Worm (Caenorhabditis elegans) whole organism, L1 larva: ENCODE data around the gene srd-47.

Experiments
- C04F5.9 ChIP-seq: sonication (generic microtip); optimal IDR thresholded peaks from 2 replicates; lab custom pipeline; 2016; ENCODE audit warnings: missing genetic modification characterization, missing compliant biosample characterization
- C16A3.4 ChIP-seq: fragments of 150-350 bp; optimal IDR thresholded peaks from 2 replicates; lab custom pipeline; 2014; ENCODE audit warnings: missing biosample characterization, missing genetic modification characterization
- C34B4.2 ChIP-seq: sonication (generic microtip); optimal IDR thresholded peaks from 2 replicates; lab custom pipeline; 2017; ENCODE audit warnings: mild to moderate bottlenecking, missing genetic modification characterization, missing compliant biosample characterization
- F16B12.6 ChIP-seq: fragments of 150-350 bp; optimal IDR thresholded peaks from 2 replicates; lab custom pipeline; 2014; ENCODE audit warnings: missing biosample characterization, missing genetic modification characterization
- Y116A8C.19 ChIP-seq: sonication (generic microtip); optimal IDR thresholded peaks from 2 replicates; lab custom pipeline; 2016; ENCODE audit warnings: missing compliant biosample characterization, missing genetic modification characterization, borderline replicate concordance
- aly-2 ChIP-seq: fragments of 150-350 bp; optimal IDR thresholded peaks from 2 replicates; lab custom pipeline; 2014; ENCODE audit warnings: missing biosample characterization, missing genetic modification characterization
- blmp-1 ChIP-seq: fragments of 150-350 bp; optimal IDR thresholded peaks from 2 replicates; lab custom pipeline; 2014; ENCODE audit warnings: missing biosample characterization, missing genetic modification characterization
- ceh-88 ChIP-seq: fragments of 200-800 bp; sonication (Bioruptor generic); IDR thresholded peaks from 2 replicates; pipeline ENCODE4 v1.3.6; 2022; ENCODE audit warnings: missing genetic modification characterization, missing compliant biosample characterization
- ces-1 ChIP-seq: fragments of 150-350 bp; optimal IDR thresholded peaks from 2 replicates; lab custom pipeline; 2014; ENCODE audit warnings: missing biosample characterization, missing genetic modification reagents, missing genetic modification characterization
- dpl-1 ChIP-seq, 3 experiments: fragments of 150-350 bp in 2 of 3; sonication (generic microtip) in 1 of 3; optimal IDR thresholded peaks; 2 replicates each; lab custom pipeline; 2014 to 2017; ENCODE audit warnings: missing biosample characterization in 3 of 3, missing genetic modification characterization in 3 of 3, missing genetic modification reagents in 3 of 3
- egl-13 ChIP-seq: sonication (generic microtip); optimal IDR thresholded peaks from 2 replicates; lab custom pipeline; 2016; ENCODE audit warnings: missing genotype, missing genetic modification reagents, missing genetic modification characterization, missing compliant biosample characterization
- elt-2 ChIP-seq: sonication (generic microtip); optimal IDR thresholded peaks from 2 replicates; lab custom pipeline; 2016; ENCODE audit warnings: missing genetic modification characterization, mild to moderate bottlenecking, inconsistent platforms, missing compliant biosample characterization, missing genetic modification reagents
- fkh-10 ChIP-seq: sonication (generic microtip); optimal IDR thresholded peaks from 2 replicates; lab custom pipeline; 2017; ENCODE audit warnings: missing biosample characterization, missing genetic modification reagents, missing genetic modification characterization
- fkh-8 ChIP-seq: sonication (generic microtip); optimal IDR thresholded peaks from 2 replicates; lab custom pipeline; 2016; ENCODE audit warnings: mild to moderate bottlenecking, missing genetic modification characterization, missing compliant biosample characterization
- hlh-17 ChIP-seq: fragments of 200-800 bp; sonication (Bioruptor generic); optimal IDR thresholded peaks from 2 replicates; lab custom pipeline; 2018; ENCODE audit warnings: missing genetic modification characterization, mild to moderate bottlenecking, missing compliant biosample characterization, moderate library complexity, borderline replicate concordance
- hlh-4 ChIP-seq: sonication (generic microtip); optimal IDR thresholded peaks from 2 replicates; lab custom pipeline; 2016; ENCODE audit warnings: mild to moderate bottlenecking, missing genetic modification characterization, missing compliant biosample characterization
- irx-1 ChIP-seq: sonication (generic microtip); optimal IDR thresholded peaks from 2 replicates; lab custom pipeline; 2016; ENCODE audit warnings: missing genetic modification characterization, missing compliant biosample characterization
- lin-14 ChIP-seq: fragments of 200-800 bp; sonication (Bioruptor generic); optimal IDR thresholded peaks from 2 replicates; lab custom pipeline; 2018; ENCODE audit warnings: mild to moderate bottlenecking, missing genetic modification characterization, moderate library complexity, missing compliant biosample characterization
- lin-35 ChIP-seq, 2 experiments: fragments of 150-350 bp; optimal IDR thresholded peaks; 2 replicates each; lab custom pipeline; 2014; ENCODE audit warnings: missing biosample characterization in 2 of 2, missing genetic modification characterization in 2 of 2, missing genetic modification reagents in 2 of 2
- lin-39 ChIP-seq: fragments of 150-350 bp; optimal IDR thresholded peaks from 2 replicates; lab custom pipeline; 2014; ENCODE audit warnings: missing biosample characterization, missing genetic modification reagents, missing genetic modification characterization
- mab-9 ChIP-seq: fragments of 200-800 bp; sonication (Bioruptor generic); IDR thresholded peaks from 2 replicates; pipeline ENCODE4 v1.3.6; 2022; ENCODE audit warnings: missing genetic modification reagents, missing genetic modification characterization, missing compliant biosample characterization
- mdl-1 ChIP-seq, 2 experiments: fragments of 150-350 bp; optimal IDR thresholded peaks; 2 replicates each; lab custom pipeline; 2014 to 2017; ENCODE audit warnings: missing biosample characterization in 2 of 2, missing genetic modification characterization in 2 of 2, inconsistent platforms in 1 of 2
- mef-2 ChIP-seq: fragments of 150-350 bp; optimal IDR thresholded peaks from 2 replicates; lab custom pipeline; 2014; ENCODE audit warnings: missing biosample characterization, missing genetic modification characterization
- nhr-19 ChIP-seq: fragments of 200-800 bp; sonication (Bioruptor generic); conservative IDR thresholded peaks from 2 replicates; pipeline ENCODE4 v1.3.6; 2022; ENCODE audit warnings: missing genetic modification characterization, missing compliant biosample characterization
- nhr-237 ChIP-seq: fragments of 150-350 bp; optimal IDR thresholded peaks from 2 replicates; lab custom pipeline; 2014; ENCODE audit warnings: missing biosample characterization, missing genetic modification characterization
- nhr-47 ChIP-seq: sonication (generic microtip); optimal IDR thresholded peaks from 2 replicates; lab custom pipeline; 2016; ENCODE audit warnings: mild to moderate bottlenecking, missing genetic modification characterization, moderate library complexity, missing compliant biosample characterization
- nhr-76 ChIP-seq: sonication (generic microtip); optimal IDR thresholded peaks from 2 replicates; lab custom pipeline; 2017; ENCODE audit warnings: missing biosample characterization, missing genetic modification characterization
- nhr-77 ChIP-seq: fragments of 150-350 bp; optimal IDR thresholded peaks from 2 replicates; lab custom pipeline; 2014; ENCODE audit warnings: missing biosample characterization, missing genetic modification characterization
- pag-3 ChIP-seq: sonication (generic microtip); optimal IDR thresholded peaks from 2 replicates; lab custom pipeline; 2017; ENCODE audit warnings: missing genetic modification characterization, mild to moderate bottlenecking, missing compliant biosample characterization, antibody characterized with exemption, borderline replicate concordance; ENCODE audit not compliant: insufficient read depth
- pax-3 ChIP-seq: fragments of 200-800 bp; sonication (Bioruptor generic); optimal IDR thresholded peaks from 2 replicates; lab custom pipeline; 2018; ENCODE audit warnings: mild to moderate bottlenecking, missing genetic modification characterization, moderate library complexity, missing compliant biosample characterization
- skn-1 ChIP-seq: fragments of 150-350 bp; optimal IDR thresholded peaks from 2 replicates; lab custom pipeline; 2014; ENCODE audit warnings: missing biosample characterization, missing genetic modification characterization
- snu-23 ChIP-seq: sonication (generic microtip); optimal IDR thresholded peaks from 2 replicates; lab custom pipeline; 2016; ENCODE audit warnings: missing genetic modification characterization, missing compliant biosample characterization
- tlp-1 ChIP-seq: fragments of 150-350 bp; optimal IDR thresholded peaks from 2 replicates; lab custom pipeline; 2014; ENCODE audit warnings: missing biosample characterization, missing genetic modification characterization
- unc-30 ChIP-seq: sonication (generic microtip); optimal IDR thresholded peaks from 2 replicates; lab custom pipeline; 2017; ENCODE audit warnings: missing biosample characterization, missing genetic modification characterization
- unc-62 ChIP-seq: fragments of 150-350 bp; optimal IDR thresholded peaks from 2 replicates; lab custom pipeline; 2014; ENCODE audit warnings: missing biosample characterization, missing genetic modification reagents, missing genetic modification characterization
- unc-86 ChIP-seq: sonication (generic microtip); optimal IDR thresholded peaks from 2 replicates; lab custom pipeline; 2016; ENCODE audit warnings: missing genetic modification characterization, missing compliant biosample characterization
- unc-98 ChIP-seq: fragments of 200-800 bp; sonication (Bioruptor generic); IDR thresholded peaks from 2 replicates; pipeline ENCODE4 v1.3.6; 2022; ENCODE audit warnings: missing genetic modification characterization, missing compliant biosample characterization
- vab-15 ChIP-seq: sonication (generic microtip); optimal IDR thresholded peaks from 2 replicates; lab custom pipeline; 2017; ENCODE audit warnings: missing genotype, mild to moderate bottlenecking, missing genetic modification characterization, missing compliant biosample characterization
- ztf-11 ChIP-seq, 2 experiments: sonication (generic microtip); optimal IDR thresholded peaks; 2 replicates each; lab custom pipeline; 2016 to 2017; ENCODE audit warnings: missing genetic modification characterization in 2 of 2, missing biosample characterization in 1 of 2, missing compliant biosample characterization in 1 of 2

Gene srd-47

ce11 chrX:12317560-12317959 lies 15.9 kb upstream of the srd-47 start:
- TF ChIP-seq ztf-11 (tag; optimal IDR thresholded peaks at IDR 0.05; lab: Kevin White, UChicago) (no peak), Y116A8C.19 (tag; lab: Kevin White, UChicago) (no peak), mab-9 (GFP tag; lab: Robert Waterston, UW) (no peak), blmp-1 (tag; lab: Kevin White, UChicago) (no peak), unc-30 (tag; lab: Kevin White, UChicago) (no peak), nhr-19 (no peak), nhr-47 (no peak), snu-23 (GFP tag; lab: Kevin White, UChicago) (no peak), lin-14 (GFP tag; lab: Kevin White, UChicago) (no peak), mdl-1 (tag; optimal IDR thresholded peaks at IDR 0.05; lab: Kevin White, UChicago) (no peak), unc-98 (GFP tag; lab: Robert Waterston, UW) (no peak), lin-35 (GFP tag; optimal IDR thresholded peaks at IDR 0.05; lab: Kevin White, UChicago) (no peak), C34B4.2 (no peak), unc-62 (GFP tag; lab: Kevin White, UChicago) (no peak)

ce11 chrX:12320737-12321136 lies 12.7 kb upstream of the srd-47 start, which contains the start of gene ceh-40:
ceh-40 (minus strand) TSS chrX:12320777.
- TF ChIP-seq pax-3 (tag; lab: Kevin White, UChicago): no peak
- TF ChIP-seq C16A3.4 (tag; lab: Kevin White, UChicago): no peak
- no peak for TF ChIP-seq ztf-11 (tag; optimal IDR thresholded peaks at IDR 0.05; lab: Kevin White, UChicago)
- no peak for TF ChIP-seq nhr-77 (tag; lab: Kevin White, UChicago)
- TF ChIP-seq dpl-1 (GFP tag; optimal IDR thresholded peaks at IDR 0.05; lab: Kevin White, UChicago): no peak
- no peak for TF ChIP-seq egl-13 (tag; lab: Kevin White, UChicago)
- no peak for TF ChIP-seq irx-1
- TF ChIP-seq mef-2: no peak
- TF ChIP-seq ces-1: no peak
- TF ChIP-seq C04F5.9 (tag; lab: Kevin White, UChicago): no peak
- no peak for TF ChIP-seq hlh-17
- no peak for TF ChIP-seq unc-62 (GFP tag; lab: Kevin White, UChicago)
- TF ChIP-seq fkh-10 (GFP tag; lab: Kevin White, UChicago): no peak
- no peak for TF ChIP-seq F16B12.6 (tag; lab: Kevin White, UChicago)
- no peak for TF ChIP-seq elt-2 (tag; lab: Kevin White, UChicago)
- TF ChIP-seq Y116A8C.19 (tag; lab: Kevin White, UChicago): no peak
- TF ChIP-seq, all 84 proteins: peak for 0

- TF ChIP-seq lin-39 (tag; lab: Kevin White, UChicago) (no peak), tlp-1 (tag; lab: Kevin White, UChicago) (no peak)
- TF ChIP-seq, all 84 proteins: peak for 0
Observed at ce11 chrX:12321357-12321756, 12.1 kb upstream of the srd-47 start, which contains the start of gene F17A2.13. F17A2.13 (plus strand) TSS chrX:12321657.

DNA sequence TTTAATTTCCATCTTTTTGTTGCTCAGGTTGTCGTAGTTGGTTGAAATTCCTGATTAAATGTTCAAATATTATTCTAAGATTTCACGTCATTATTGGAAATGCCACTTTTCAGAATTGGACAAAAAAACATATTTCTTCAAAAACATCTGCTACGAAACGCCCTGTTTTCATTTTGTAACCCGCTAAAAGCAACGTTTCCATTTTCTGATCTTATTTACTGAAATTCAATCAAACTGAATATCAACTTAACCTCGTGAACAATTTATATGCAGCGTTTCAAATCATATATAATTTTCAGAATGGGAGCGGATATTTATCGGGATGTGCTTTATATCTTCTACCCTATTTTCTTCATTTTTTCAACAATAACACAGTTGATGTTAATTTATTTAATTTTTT lies 10.0 kb upstream of the srd-47 start, which contains the start of gene srd-40:
TSS of gene srd-40 (plus strand) at position 301 of the 400 bp plus-strand sequence.
- TF ChIP-seq hlh-4 (tag; lab: Kevin White, UChicago) (peak; percentile 19), fkh-8 (peak; percentile 44), pag-3 (tag; lab: Kevin White, UChicago) (no peak), pax-3 (tag; lab: Kevin White, UChicago) (no peak), C04F5.9 (tag; lab: Kevin White, UChicago) (no peak)
- TF ChIP-seq, all 84 proteins: peak for 2

DNA sequence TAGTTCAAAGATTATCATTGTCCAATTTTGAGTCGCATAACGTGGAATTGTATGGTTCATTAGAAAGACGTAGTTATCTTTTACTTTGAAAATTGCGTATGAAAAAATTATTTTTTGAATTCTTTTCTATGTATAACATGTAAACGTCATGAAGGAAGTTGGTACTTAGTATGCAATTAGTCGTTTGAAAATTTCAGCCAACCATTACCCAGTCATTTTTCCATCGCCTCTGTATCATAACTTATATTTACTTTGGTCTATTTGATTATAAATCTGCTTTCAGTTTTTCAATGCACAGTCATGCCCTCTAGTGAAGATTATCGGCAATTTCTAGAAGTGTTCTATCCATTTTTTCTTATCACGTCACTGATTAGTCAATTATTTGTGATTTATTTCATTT lies 7.0 kb upstream of the srd-47 start, which contains the start of gene srd-41:
TSS of gene srd-41 (plus strand) at position 301 of the 400 bp plus-strand sequence.
- TF ChIP-seq unc-86: no peak
- TF ChIP-seq tlp-1 (tag; lab: Kevin White, UChicago): no peak
- no peak for TF ChIP-seq blmp-1 (tag; lab: Kevin White, UChicago)
- TF ChIP-seq irx-1: no peak
- TF ChIP-seq hlh-17: no peak
- no peak for TF ChIP-seq aly-2
- no peak for TF ChIP-seq skn-1
- TF ChIP-seq dpl-1 (GFP tag; optimal IDR thresholded peaks at IDR 0.05; lab: Kevin White, UChicago): no peak
- TF ChIP-seq vab-15: no peak
- TF ChIP-seq unc-62 (GFP tag; lab: Kevin White, UChicago): no peak
- TF ChIP-seq nhr-76 (tag; lab: Kevin White, UChicago): no peak
- no peak for TF ChIP-seq ceh-88
- no peak for TF ChIP-seq nhr-237 (tag; lab: Kevin White, UChicago)
